Fruit fly (Drosophila melanogaster) whole organism, wandering third instar larva: ENCODE results near the gene CG14259.

Experiments
- CG9705 ChIP-seq: fragments of 200-800 bp; sonication (Bioruptor generic); optimal IDR thresholded peaks from 2 replicates; lab custom pipeline; 2018; ENCODE audit warnings: missing biosample characterization, mild to moderate bottlenecking, missing genetic modification characterization
- Dfd ChIP-seq: fragments of >200 bp; optimal IDR thresholded peaks from 2 replicates; lab custom pipeline; 2017; ENCODE audit warnings: missing biosample characterization, missing genetic modification characterization
- Mio ChIP-seq: sonication (Bioruptor generic); optimal IDR thresholded peaks from 2 replicates; lab custom pipeline; 2016; ENCODE audit warnings: missing biosample characterization, missing genetic modification characterization
- Sp1 ChIP-seq: fragments of 200-800 bp; sonication (Bioruptor generic); optimal IDR thresholded peaks from 3 replicates; lab custom pipeline; 2019; ENCODE audit warnings: missing biosample characterization, mild to moderate bottlenecking, missing genetic modification characterization, moderate library complexity
- dsf ChIP-seq: sonication (Bioruptor generic); optimal IDR thresholded peaks from 2 replicates; lab custom pipeline; 2016; ENCODE audit warnings: missing biosample characterization, missing genetic modification characterization, borderline replicate concordance
- pan ChIP-seq: fragments of >200 bp; optimal IDR thresholded peaks from 2 replicates; lab custom pipeline; 2017
- psq ChIP-seq: fragments of 200-800 bp; sonication (Bioruptor generic); optimal IDR thresholded peaks from 3 replicates; lab custom pipeline; 2017; ENCODE audit warnings: missing biosample characterization, mild to moderate bottlenecking, missing genetic modification characterization, moderate library complexity

DNA sequence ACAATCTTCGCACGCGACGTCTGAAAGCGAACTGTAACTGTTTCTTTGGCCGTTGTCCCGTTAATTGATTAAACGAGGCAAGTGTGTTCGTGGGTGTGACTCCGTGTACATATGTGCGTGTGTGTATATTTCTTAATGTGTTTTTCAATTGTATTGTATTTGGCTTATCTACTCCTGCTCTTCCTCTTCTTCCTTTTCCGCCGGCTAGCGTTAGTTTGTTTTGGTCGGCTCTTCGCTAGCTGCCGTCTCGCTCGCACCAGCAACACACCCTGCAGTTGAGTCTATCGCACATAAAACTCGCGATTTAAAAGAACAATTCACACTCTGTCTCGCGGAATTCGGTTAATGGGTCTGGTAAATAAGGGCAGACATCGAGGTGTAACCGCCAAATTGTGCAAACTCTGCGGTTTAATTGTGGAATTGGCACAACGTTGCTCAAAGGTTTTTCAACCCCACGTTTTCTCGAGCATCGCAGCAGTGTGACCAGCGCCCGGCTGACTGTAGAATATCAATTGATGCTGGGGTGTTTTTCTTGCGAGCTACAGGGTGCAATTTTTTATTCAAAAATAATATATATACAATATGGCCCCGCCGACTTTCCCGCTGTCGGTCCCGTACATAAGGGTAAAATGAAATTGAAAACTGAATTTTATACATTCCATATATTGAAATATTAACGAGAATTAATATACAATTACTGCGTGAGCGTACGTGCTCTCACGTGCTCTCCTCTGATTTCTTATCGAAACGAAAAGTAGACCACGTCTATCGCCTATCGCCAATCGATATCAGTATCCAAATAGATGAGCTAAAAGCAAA lies 17.7 kb downstream of the CG14259 start, which contains the start of the genes gb and CG5815:
- TF ChIP-seq Dfd (GFP tag; lab: Kevin White, UChicago) (no peak), CG9705 (GFP tag; lab: Kevin White, UChicago) (peak; percentile 84), psq (GFP tag; lab: Kevin White, UChicago) (peak; percentile 98), dsf (GFP tag; lab: Kevin White, UChicago) (no peak), pan (lab: Kevin White, UChicago) (no peak), Sp1 (GFP tag; lab: Kevin White, UChicago) (peak; percentile 88), Mio (GFP tag; lab: Kevin White, UChicago) (peak; percentile 76)
